Fruit fly (Drosophila melanogaster) whole organism, larva: ENCODE measurements around the gene CG44838.

Experiments used
- noc ChIP-seq: fragments of 200-800 bp; sonication (Bioruptor generic); optimal IDR thresholded peaks from 3 replicates; lab custom pipeline; 2019; ENCODE audit warnings: missing biosample characterization, mild to moderate bottlenecking, missing genetic modification characterization, moderate library complexity

The CG44838 gene

DNA sequence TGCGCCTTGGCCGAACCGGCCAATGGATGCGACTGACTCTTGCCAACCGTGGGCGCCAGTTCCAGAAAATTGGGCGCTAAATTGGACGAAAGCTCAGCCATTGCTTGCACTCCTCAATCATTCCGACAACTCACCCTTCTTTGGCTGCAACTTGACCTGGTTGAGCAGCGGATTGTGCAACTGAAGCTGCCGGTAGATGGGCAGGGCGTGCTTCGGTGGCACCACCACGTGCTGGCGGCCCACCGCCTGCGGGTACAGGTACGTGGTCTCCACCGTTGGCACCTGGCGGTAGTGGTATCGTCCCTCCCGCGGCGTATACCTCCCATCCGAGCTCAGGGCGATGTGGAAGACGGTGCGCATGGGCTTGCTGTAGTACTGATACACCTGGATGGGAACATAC lies 29.6 kb downstream of the CG44838 start:
- TF ChIP-seq noc (tag; lab: Kevin White, UChicago) = no peak

DNA sequence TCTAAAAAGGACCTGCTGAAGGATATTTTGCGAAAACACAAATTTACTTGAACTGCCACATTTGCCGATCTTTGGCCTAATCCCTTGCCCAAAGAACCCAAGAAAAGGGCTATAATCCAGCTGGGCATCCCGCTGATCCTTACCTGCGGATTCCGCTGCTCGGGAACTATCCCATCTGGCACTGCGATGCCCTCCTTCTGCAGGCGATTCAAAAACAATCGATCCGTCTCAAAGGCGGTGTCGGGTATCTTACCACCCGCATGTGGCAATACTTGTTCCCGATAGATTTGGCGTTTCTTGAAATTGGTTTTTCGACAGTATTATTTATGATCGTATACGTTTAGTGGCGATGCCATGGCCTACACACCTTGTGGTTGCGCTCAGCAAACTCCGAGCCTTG lies 30.5 kb downstream of the CG44838 start:
- TF ChIP-seq noc (tag; lab: Kevin White, UChicago) = no peak

DNA sequence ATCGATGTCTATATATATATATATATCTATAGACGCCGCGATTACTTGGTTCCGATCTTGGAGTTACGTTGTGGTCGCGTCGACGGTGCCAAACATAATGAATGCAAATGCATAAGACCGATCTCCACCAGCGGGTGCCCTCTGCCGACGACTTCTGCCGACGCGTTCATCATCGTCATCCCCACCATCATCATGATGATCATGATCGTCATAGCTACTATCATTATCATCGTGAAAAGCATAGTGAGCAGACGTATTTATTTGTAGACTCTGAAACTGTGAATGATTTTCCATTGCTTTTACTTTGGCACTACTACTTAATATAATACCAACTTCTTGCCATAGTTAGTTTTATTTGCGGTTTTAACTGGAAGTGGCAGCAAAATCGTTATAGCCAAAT lies 31.3 kb downstream of the CG44838 start, which contains the start of gene CG32037:
Gene CG32037, minus strand, starts transcription at position 101 of the 400 bp plus-strand sequence.
- no peak for TF ChIP-seq noc (tag; lab: Kevin White, UChicago)

DNA sequence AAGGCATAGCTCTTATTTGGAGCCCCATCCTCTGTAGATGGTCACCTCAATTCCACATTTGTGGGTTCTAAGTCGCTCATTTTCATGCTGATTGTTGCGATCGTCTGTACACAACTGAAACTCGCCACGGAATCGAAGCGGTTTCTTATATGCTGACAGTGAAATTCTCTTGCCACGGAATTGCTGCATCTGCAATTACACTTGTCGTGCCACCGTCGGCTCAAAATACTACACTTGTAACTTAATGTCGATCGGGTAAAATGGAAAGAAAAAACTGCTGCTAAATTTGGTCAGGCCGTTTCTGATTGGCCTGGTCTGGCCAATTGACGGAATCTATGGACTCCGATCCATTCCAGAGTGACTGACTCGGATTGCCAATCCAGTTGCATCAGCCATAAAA lies 36.4 kb downstream of the CG44838 start:
- TF ChIP-seq noc (tag; lab: Kevin White, UChicago) = no peak

DNA sequence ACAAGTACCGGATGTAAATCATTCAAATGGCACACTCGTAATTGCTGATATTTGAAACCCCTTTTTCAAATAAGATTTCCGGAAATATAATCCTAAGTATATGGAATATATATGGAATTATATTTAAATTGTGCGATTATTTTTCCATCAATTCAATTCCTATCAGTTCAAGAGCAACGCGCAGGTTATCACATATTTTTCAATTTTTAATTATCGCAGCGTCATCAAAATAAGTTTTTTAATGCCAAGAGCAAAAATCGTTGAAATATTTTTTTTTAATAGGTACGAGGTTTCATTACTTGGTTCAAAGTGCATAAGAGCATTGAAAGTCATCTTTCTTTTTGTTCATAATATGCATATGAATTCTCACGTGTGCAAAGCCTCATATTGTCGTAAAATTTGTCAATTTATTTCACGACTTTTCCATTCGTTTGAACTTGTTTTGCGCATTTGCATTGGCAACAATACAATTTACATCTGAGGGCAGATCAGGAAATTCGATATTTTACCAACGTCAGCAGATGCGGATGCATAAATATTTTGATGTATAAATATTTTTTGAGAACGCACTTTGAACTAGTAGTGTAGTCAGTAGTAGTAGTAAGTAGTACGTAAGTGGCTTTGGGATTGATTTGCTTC lies 37.2 kb downstream of the CG44838 start:
- TF ChIP-seq noc (tag; lab: Kevin White, UChicago) = peak; percentile 7

DNA sequence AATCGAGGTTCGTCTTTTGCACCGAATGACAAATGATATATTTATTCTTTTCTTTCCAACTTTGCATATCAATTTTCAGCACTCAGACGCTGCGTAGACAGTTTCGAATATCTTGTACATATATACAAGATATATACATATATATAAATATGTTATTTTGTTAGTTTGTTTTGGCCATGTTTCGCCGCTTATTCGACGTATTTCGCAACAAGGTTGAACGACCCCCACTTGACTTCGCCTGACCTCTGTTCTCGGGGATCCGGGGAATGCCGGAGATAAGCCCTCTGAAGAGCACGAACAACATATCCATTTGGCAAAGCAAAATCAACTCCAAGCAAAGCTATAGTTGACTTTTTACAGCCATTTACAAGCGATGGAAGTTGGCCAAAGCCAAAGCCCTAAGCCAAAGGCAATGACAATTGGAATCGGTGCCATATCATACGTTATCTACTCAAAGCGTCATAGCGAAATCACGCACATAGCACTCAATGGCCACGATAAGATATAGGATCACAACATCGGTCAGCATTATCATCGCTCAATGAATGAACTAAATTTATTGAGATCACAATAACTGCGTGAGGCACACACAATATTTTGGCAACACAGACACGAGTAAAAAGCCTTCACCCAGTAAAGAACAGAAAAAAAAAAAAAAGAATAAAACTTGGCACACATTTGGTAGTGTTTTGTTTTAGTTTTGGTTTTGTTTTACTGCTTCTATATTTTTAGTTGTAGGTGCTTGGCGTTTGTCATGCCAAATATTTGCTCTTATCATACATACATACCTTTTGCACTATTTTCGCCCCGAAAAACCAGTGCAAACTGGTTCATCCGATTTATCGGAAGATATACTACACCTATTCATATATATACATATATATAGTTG lies 39.3 kb downstream of the CG44838 start:
- TF ChIP-seq noc (tag; lab: Kevin White, UChicago) = peak; percentile 51

DNA sequence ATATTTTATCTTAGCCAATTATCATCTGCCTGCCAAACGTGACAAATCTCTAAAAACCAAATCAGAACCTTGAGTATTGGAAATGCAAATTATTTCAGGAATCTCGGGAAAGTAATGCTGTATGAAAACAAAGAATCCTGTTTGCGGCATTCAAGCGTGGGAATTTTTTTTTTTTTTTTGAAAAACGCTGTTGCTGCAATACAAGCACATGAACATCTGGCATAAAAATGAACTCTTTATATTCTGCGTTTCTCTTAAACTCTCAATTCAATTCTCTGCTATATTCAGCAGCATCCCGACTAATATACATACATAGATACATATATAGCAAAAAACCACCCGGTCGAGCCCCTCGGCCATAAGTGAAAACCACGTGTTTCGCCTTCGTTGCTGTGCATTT lies 40.4 kb downstream of the CG44838 start:
- TF ChIP-seq noc (tag; lab: Kevin White, UChicago) = no peak

DNA sequence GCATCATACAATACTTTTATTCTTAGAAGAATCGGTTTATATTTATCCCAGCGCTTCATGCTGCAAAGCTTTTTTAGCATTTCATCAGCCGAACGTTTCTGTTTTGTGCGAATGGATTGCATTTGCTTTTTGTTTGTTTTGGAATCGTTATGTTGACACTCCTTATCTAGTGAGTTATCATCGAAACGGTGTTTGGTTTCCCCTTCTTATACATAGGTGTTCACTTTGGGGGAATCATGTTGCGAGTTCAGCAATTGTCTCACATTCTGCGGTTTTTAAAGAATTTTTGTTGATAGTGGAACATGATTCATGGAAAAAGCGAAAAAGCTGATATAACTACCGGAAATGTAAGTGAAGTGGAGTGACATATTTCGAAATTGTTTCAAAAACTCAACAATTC lies 41.4 kb downstream of the CG44838 start:
- no peak for TF ChIP-seq noc (tag; lab: Kevin White, UChicago)

DNA sequence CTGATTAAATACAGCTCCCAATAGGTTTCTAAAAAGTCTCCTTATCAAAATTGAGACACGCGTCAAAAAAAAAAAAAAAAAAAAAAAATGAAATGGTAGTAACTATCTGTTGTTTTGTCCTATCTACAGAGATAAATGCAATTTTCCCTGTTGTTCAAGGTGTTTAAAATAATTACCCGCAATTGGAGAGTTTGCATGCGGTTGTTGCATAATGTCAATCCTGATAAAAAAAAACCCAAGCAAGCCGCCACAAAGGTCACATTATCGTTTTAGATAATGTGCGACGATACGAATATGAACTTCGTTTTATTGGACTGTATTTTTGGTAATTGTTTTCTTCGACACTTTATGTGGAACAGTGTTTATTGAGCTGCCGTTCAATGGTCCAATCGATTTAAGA lies 42.0 kb downstream of the CG44838 start:
- TF ChIP-seq noc (tag; lab: Kevin White, UChicago) = no peak

DNA sequence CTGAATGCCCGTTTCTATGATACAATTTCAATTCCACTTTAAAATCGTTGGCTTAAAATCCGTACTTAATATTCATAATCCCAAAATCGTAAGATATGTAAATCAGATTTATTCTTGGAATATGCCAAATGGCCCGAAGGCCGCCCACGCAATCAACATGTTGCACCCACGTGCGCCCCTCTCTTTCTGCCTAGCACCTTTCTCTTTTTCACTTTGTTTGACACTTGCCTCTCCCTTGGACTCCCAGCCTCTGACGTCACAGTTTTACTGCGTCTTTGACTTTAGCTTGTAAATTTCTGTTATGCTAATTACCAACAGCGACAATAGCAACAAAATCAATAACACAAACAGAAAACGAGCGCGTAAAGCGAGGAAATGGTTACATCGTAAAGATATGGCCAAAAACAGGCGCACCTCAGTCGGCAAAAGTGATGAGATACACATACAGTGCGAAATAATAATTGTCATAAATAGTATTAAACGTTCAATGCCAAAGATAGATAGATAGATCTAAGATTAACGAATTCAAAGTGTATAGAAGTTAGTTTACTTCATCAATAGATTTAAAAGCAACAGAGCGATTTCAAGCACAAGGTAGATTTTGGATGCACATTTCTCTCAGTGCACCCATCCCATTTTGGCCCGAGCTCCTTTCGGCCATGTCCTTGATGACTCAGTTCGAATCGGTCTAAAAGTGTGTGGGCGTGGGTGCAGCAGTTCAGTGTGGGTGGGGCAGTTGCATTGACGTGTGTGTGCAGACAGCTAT lies 42.9 kb downstream of the CG44838 start:
- no peak for TF ChIP-seq noc (tag; lab: Kevin White, UChicago)

DNA sequence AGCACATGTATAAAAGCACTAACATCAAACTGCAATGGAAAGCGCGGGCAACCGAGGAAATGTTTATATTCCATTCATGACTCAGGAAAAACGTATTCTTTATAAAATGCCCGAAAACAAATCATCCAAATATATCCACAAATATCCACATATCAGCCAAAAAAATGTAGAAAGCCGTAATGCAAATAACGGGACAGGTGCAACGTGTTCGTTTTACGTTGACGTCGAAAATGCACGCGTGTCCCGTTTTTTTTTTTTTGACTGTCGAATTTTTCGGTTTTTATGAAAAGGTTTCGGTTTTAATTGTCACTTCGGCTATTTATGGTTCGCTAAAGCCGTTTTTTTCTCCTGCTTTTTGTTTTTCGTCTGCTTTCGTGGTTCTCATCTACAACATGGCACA lies 43.7 kb downstream of the CG44838 start:
- TF ChIP-seq noc (tag; lab: Kevin White, UChicago) = no peak

DNA sequence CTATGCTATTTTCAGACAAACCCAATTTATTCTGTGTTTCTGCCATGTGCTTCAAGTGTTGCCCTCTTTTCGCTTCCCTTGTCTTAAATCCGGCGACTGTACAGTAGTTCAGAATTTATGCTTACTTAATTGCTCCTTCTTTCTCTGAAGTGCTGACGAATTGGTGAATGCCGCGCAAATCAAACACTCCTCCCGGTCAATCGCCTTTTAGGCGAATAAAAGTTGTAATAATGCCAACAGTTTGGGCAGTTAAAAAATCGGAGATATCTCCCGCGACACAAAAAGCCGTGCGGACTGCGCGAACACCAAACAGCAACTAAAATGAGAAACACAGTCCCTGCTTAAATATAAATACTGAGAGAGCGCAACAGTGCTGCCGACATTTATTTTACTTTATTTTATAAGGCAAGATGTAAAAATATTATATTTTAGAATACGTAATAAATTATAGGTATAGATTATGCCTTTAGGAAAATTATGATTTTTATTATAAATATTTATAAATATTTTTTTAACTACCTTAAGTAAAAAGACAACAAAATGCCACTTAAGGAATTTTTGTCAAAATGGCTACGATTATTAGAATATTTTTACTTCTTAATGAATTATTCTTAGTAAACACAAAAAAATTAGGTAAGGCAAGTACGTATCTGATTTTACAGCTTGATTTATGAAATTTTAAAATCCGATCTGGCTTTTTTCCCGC lies 44.3 kb downstream of the CG44838 start, which contains the start of gene path:
Gene path, minus strand, starts transcription at position 322 of the 706 bp plus-strand sequence.
- TF ChIP-seq noc (tag; lab: Kevin White, UChicago) = peak; percentile 47

DNA sequence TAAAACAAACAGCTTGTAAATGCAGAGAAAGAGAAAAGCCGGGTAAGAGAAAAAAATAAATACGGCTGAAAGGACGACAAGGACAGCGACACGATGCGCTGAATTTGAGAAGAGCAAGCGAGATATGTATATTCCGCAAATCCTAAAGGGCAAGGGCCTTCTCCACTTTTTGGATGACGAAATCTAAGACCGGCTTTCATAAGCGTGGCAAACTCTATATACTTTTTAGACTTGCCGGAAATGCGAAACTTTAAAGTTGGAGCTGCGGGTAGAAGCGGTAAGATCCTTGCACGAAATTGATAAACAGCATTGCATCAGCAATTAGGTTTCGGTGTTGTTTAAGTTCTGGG lies 44.8 kb downstream of the CG44838 start:
- TF ChIP-seq noc (tag; lab: Kevin White, UChicago) = no peak

DNA sequence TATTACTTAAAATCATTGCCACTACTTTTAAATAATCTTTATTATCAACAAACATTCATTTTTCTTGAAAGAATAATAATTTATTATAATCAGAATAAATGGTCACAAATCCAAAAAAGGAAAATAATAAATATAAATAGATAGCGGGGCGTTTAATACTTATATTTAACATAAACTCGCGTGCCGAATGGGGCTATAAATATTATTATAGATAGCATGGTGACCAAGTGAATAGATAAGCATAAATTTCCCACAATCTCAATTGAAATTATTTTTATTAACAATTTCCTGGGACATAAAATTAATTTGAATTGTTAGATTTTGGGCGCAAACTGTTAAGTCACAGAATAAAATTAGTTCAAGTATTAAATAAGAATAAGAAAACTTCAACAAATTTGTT lies 45.6 kb downstream of the CG44838 start:
- peak; percentile 62 for TF ChIP-seq noc (tag; lab: Kevin White, UChicago)

DNA sequence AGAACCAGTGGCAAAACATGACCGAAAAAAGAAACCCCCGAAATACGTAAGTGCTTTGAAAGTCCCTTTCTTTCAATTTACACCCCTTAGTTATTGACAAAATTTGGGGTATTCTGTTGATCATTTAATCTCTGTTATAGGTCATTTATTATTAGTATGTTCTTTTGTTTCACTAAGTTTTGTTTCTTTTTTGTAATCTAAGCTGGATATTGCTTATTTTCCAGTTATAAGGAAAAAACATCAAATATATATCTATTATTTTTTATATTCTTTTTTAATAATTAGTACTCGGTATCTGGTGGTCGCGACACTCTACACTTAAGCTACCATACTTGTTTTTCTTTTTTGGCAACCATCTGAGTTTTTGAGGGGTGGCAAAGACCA lies 47.8 kb downstream of the CG44838 start:
- peak; percentile 56 for TF ChIP-seq noc (tag; lab: Kevin White, UChicago)
